Worm (Caenorhabditis elegans) whole organism, early embryonic: ENCODE results near the gene K12H6.12.

ENCODE experiments used
- F13C5.2 ChIP-seq: sonication (generic microtip); optimal IDR thresholded peaks from 2 replicates; lab custom pipeline; 2017; ENCODE audit warnings: mild to moderate bottlenecking, missing genetic modification characterization, inconsistent platforms, missing compliant biosample characterization
- ama-1 ChIP-seq: fragments of 150-350 bp; optimal IDR thresholded peaks from 2 replicates; lab custom pipeline; 2014
- ceh-13 ChIP-seq: fragments of 200-800 bp; sonication (Bioruptor generic); optimal IDR thresholded peaks from 2 replicates; lab custom pipeline; 2018; ENCODE audit warnings: mild to moderate bottlenecking, missing genetic modification characterization, missing compliant biosample characterization
- ceh-36 ChIP-seq: sonication (generic microtip); optimal IDR thresholded peaks from 2 replicates; lab custom pipeline; 2016; ENCODE audit warnings: missing genetic modification characterization, inconsistent platforms, missing compliant biosample characterization
- flt-1 ChIP-seq: fragments of 200-800 bp; sonication (Bioruptor generic); IDR thresholded peaks from 2 replicates; pipeline ENCODE4 v1.3.6; 2022; ENCODE audit warnings: missing genetic modification characterization, missing compliant biosample characterization
- hmg-4 ChIP-seq: fragments of 200-800 bp; sonication (Bioruptor generic); optimal IDR thresholded peaks from 2 replicates; lab custom pipeline; 2018; ENCODE audit warnings: mild to moderate bottlenecking, missing genetic modification characterization, missing compliant biosample characterization
- scrt-1 ChIP-seq: fragments of 200-800 bp; sonication (Bioruptor generic); IDR thresholded peaks from 2 replicates; pipeline ENCODE4 v1.3.6; 2022; ENCODE audit warnings: missing genetic modification characterization, missing compliant biosample characterization
- sea-1 ChIP-seq: fragments of 200-800 bp; sonication (Bioruptor generic); conservative IDR thresholded peaks from 2 replicates; pipeline ENCODE4 v1.3.6; 2022; ENCODE audit warnings: missing genetic modification characterization, missing compliant biosample characterization
- tbx-37 ChIP-seq: fragments of 200-800 bp; sonication (Bioruptor generic); conservative IDR thresholded peaks from 2 replicates; pipeline ENCODE4 v1.3.6; 2022; ENCODE audit warnings: missing genetic modification reagents, missing genetic modification characterization, missing compliant biosample characterization
- tra-4 ChIP-seq: sonication (generic microtip); optimal IDR thresholded peaks from 2 replicates; lab custom pipeline; 2017; ENCODE audit warnings: missing genetic modification characterization, missing compliant biosample characterization

- no peak for TF ChIP-seq ama-1 (lab: Kevin White, UChicago)
- no peak for TF ChIP-seq tra-4 (tag; lab: Kevin White, UChicago)
- TF ChIP-seq hmg-4 (GFP tag; lab: Kevin White, UChicago): no peak
- no peak for TF ChIP-seq ceh-13 (GFP tag; lab: Kevin White, UChicago)
- TF ChIP-seq scrt-1: no peak
- TF ChIP-seq sea-1: no peak
- no peak for TF ChIP-seq ceh-36 (tag; lab: Kevin White, UChicago)
- no peak for TF ChIP-seq tbx-37 (GFP tag; lab: Robert Waterston, UW)
- TF ChIP-seq F13C5.2 (tag; lab: Kevin White, UChicago): peak; percentile 37
- no peak for TF ChIP-seq flt-1 (GFP tag; lab: Robert Waterston, UW)
These were observed 53.6 kb downstream of the K12H6.12 start for ce11 chrII:2861385-2862099.
